Worm (Caenorhabditis elegans): Measurements from ENCODE around the gene K09C4.4.
A peak's percentile ranks its signal among the peaks of the same experiment; 100 is the strongest.

Gene K09C4.4

DNA sequence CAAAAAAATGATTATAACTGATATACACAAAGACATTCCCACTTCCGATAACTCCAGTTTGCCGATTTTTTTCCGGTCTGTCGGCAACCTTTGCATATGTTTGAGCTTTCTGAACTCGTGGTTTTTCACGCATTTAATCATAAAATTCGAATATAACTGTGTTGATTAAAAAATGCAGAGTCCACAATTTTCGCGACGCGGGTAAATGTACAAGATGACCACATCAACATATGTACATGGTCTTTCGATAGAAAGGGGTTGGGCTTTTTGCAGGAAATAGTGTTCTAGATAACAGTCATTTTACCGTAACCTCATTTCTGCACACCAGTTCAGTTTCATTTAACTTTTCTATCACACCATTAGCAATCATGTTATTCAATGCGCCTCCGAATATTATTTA lies 7.0 kb upstream of the K09C4.4 start, which contains the start of gene K09C4.5:
K09C4.5 (plus strand) TSS at position 326 of the 400 bp plus-strand sequence.
- TF ChIP-seq fos-1 (tag; optimal IDR thresholded peaks at IDR 0.05), result peak; percentile 17
- TF ChIP-seq nhr-11 (tag; optimal IDR thresholded peaks at IDR 0.05), result no peak

DNA sequence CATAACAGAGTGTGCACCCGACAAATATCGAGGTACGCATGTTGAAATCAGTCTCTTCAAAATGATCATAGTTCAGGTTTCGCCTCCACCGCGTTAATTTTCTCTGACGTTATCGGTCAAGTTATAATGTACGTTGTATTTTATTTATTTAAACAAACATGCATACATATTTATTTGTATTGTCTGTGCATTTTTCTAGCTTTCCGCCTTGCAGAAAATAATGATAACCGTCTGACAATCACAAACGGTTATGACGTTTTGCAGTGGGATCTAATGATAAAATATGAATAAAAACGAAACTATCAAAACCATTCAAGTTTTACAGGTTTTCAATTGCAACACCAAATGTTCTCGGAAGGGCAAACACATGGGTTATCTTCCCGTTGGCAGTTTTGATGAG lies 6.1 kb upstream of the K09C4.4 start:
- peak; percentile 36 for TF ChIP-seq sma-9 (GFP tag; optimal IDR thresholded peaks at IDR 0.05)
- TF ChIP-seq sma-9 (tag; optimal IDR thresholded peaks at IDR 0.05), result no peak
- TF ChIP-seq mab-5 (tag; optimal IDR thresholded peaks at IDR 0.05), result no peak
- TF ChIP-seq F13H6.1 (tag; optimal IDR thresholded peaks at IDR 0.05), result peak; percentile 13
- TF ChIP-seq fos-1 (tag; optimal IDR thresholded peaks at IDR 0.05), result peak; percentile 47

DNA sequence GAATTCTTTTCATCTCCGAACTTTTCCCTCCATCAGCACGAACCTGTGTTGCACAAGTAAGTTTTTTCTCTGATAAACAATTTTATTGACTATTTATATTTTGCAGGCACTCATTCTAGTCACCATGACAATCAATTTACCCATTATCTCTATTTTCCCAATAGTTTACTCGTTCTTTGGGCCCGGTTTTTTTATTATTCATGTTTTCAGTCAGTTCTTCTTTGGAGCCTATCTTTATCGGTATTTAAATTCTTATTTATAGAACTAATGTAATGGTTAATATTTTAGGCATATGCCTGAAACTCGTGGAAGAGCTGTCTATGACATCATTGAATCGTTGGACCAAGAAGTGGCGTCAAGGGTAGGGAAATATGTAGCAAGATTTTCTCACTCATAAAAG lies 4.3 kb upstream of the K09C4.4 start:
- TF ChIP-seq mab-5 (tag; optimal IDR thresholded peaks at IDR 0.05) (no peak), crh-2 (tag; optimal IDR thresholded peaks at IDR 0.05) (no peak), ztf-11 (tag; optimal IDR thresholded peaks at IDR 0.05) (no peak), egl-27 (tag; optimal IDR thresholded peaks at IDR 0.05) (no peak)

DNA sequence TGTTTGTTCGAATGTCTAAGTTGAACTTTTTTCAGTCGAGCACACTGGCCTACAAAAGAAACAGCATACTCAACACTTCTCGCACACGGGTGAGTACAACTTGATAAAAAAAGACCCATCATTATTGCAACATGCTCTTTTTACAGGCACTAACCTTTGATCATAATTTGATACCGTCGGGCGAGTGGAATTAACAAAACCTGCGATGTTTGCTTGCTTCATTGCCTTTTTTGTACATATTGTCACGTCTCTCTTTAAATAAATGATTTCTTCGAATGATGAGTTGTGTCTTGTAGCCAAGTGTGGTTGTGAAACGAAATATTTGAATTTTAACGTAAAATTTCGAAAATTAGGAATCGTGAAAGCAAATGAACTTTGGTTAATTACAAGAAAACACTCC lies 3.8 kb upstream of the K09C4.4 start:
- TF ChIP-seq ztf-1 (GFP tag; conservative IDR thresholded peaks at IDR 0.05) (no peak), C34F6.9 (tag; optimal IDR thresholded peaks at IDR 0.05) (no peak), gmeb-1 (tag; optimal IDR thresholded peaks at IDR 0.05) (peak; percentile 17), mbf-1 (tag; optimal IDR thresholded peaks at IDR 0.05) (no peak), sma-9 (GFP tag; optimal IDR thresholded peaks at IDR 0.05) (peak; percentile 81), sma-9 (tag; optimal IDR thresholded peaks at IDR 0.05) (no peak), blmp-1 (tag; optimal IDR thresholded peaks at IDR 0.05; ENCODE audit: insufficient read depth) (no peak), lin-39 (tag; optimal IDR thresholded peaks at IDR 0.05) (no peak), nhr-23 (tag; optimal IDR thresholded peaks at IDR 0.05) (no peak), R02D3.7 (tag; optimal IDR thresholded peaks at IDR 0.05) (no peak), egl-27 (tag; optimal IDR thresholded peaks at IDR 0.05) (no peak), ztf-4 (tag; optimal IDR thresholded peaks at IDR 0.05) (no peak), unc-62 (GFP tag; optimal IDR thresholded peaks at IDR 0.05) (no peak), dmd-4 (tag; optimal IDR thresholded peaks at IDR 0.05) (no peak), nhr-6 (tag; optimal IDR thresholded peaks at IDR 0.05) (no peak), unc-39 (tag; optimal IDR thresholded peaks at IDR 0.05) (no peak), nhr-25 (tag; optimal IDR thresholded peaks at IDR 0.05) (no peak), lsy-2 (tag; optimal IDR thresholded peaks at IDR 0.05) (no peak), nhr-10 (tag; optimal IDR thresholded peaks at IDR 0.05) (no peak), F13H6.1 (tag; optimal IDR thresholded peaks at IDR 0.05) (peak; percentile 5), sma-3 (GFP tag; optimal IDR thresholded peaks at IDR 0.05) (no peak), elt-1 (tag; optimal IDR thresholded peaks at IDR 0.05) (no peak), nhr-11 (tag; optimal IDR thresholded peaks at IDR 0.05) (no peak), fos-1 (tag; optimal IDR thresholded peaks at IDR 0.05) (peak; percentile 80), snpc-4 (tag; optimal IDR thresholded peaks at IDR 0.05) (no peak), lin-13 (GFP tag; optimal IDR thresholded peaks at IDR 0.05) (no peak), ama-1 (optimal IDR thresholded peaks at IDR 0.05) (no peak), mdl-1 (tag; optimal IDR thresholded peaks at IDR 0.05) (no peak), nhr-12 (tag; optimal IDR thresholded peaks at IDR 0.05) (no peak), crh-2 (tag; optimal IDR thresholded peaks at IDR 0.05) (peak; percentile 44), ceh-16 (tag; optimal IDR thresholded peaks at IDR 0.05) (no peak), mab-5 (tag; optimal IDR thresholded peaks at IDR 0.05) (no peak), skn-1 (tag; optimal IDR thresholded peaks at IDR 0.05) (no peak), nhr-237 (tag; optimal IDR thresholded peaks at IDR 0.05) (no peak), ZK546.5 (tag; optimal IDR thresholded peaks at IDR 0.05) (no peak), sem-4 (tag; optimal IDR thresholded peaks at IDR 0.05) (no peak), aly-2 (tag; optimal IDR thresholded peaks at IDR 0.05) (no peak), Y55F3AM.14 (GFP tag; optimal IDR thresholded peaks at IDR 0.05) (no peak)
